Worm (Caenorhabditis elegans): ENCODE measurements around the gene his-32.

The his-32 gene

ce11 chrIV:8360817-8361216, 26.7 kb downstream of the his-32 start, which contains the start of gene sqv-1:
sqv-1 (plus strand) TSS chrIV:8361117.
- no peak for TF ChIP-seq mxl-3 (GFP tag; optimal IDR thresholded peaks at IDR 0.05)
- no peak for TF ChIP-seq mes-2 (tag; optimal IDR thresholded peaks at IDR 0.05; ENCODE audit: poor library complexity, severe bottlenecking)
- TF ChIP-seq daf-16 (GFP tag; optimal IDR thresholded peaks at IDR 0.05), result no peak
- TF ChIP-seq daf-16 (tag; optimal IDR thresholded peaks at IDR 0.05), result peak; percentile 33

- TF ChIP-seq nhr-76 (tag; optimal IDR thresholded peaks at IDR 0.05), result no peak
- TF ChIP-seq ZK546.5 (tag; optimal IDR thresholded peaks at IDR 0.05), result no peak
- TF ChIP-seq mes-2 (tag; optimal IDR thresholded peaks at IDR 0.05; ENCODE audit: poor library complexity, severe bottlenecking), result no peak
- TF ChIP-seq unc-62 (GFP tag; optimal IDR thresholded peaks at IDR 0.05 in 1 of 2), result no peak
- TF ChIP-seq unc-62 (tag; optimal IDR thresholded peaks at IDR 0.05), result no peak
- TF ChIP-seq pha-4 (GFP tag; IDR thresholded peaks at IDR 0.05), result no peak
- TF ChIP-seq pha-4 (tag; optimal IDR thresholded peaks at IDR 0.05), result no peak
- TF ChIP-seq nhr-111 (GFP tag; optimal IDR thresholded peaks at IDR 0.05), result no peak
- TF ChIP-seq mxl-3 (GFP tag; optimal IDR thresholded peaks at IDR 0.05), result no peak
- no peak for TF ChIP-seq nhr-48 (tag; optimal IDR thresholded peaks at IDR 0.05)
- TF ChIP-seq unc-130 (GFP tag; optimal IDR thresholded peaks at IDR 0.05), result no peak
- no peak for TF ChIP-seq egl-27 (tag; optimal IDR thresholded peaks at IDR 0.05)
- TF ChIP-seq dve-1 (tag; optimal IDR thresholded peaks at IDR 0.05; ENCODE audit: insufficient read depth), result no peak
- TF ChIP-seq tag-97 (GFP tag; IDR thresholded peaks at IDR 0.05), result no peak
- TF ChIP-seq Y5F2A.4 (GFP tag; optimal IDR thresholded peaks at IDR 0.05), result no peak
- no peak for TF ChIP-seq arid-1 (GFP tag; conservative IDR thresholded peaks at IDR 0.05)
- TF ChIP-seq daf-19 (GFP tag; conservative IDR thresholded peaks at IDR 0.05), result no peak
- TF ChIP-seq nhr-41 (GFP tag; IDR thresholded peaks at IDR 0.05), result no peak
Observed at ce11 chrIV:8363163-8363562, 29.1 kb downstream of the his-32 start, which contains the start of gene D2096.12. D2096.12 (plus strand) TSS chrIV:8363463.

- TF ChIP-seq sdz-12 (GFP tag; optimal IDR thresholded peaks at IDR 0.05), result no peak
- TF ChIP-seq R02D3.7 (tag; optimal IDR thresholded peaks at IDR 0.05), result no peak
- TF ChIP-seq Y105C5A.15 (GFP tag; IDR thresholded peaks at IDR 0.05), result no peak
- no peak for TF ChIP-seq nhr-25 (tag; optimal IDR thresholded peaks at IDR 0.05; ENCODE audit: borderline replicate concordance, insufficient read depth)
- TF ChIP-seq nhr-237 (tag; optimal IDR thresholded peaks at IDR 0.05), result no peak
- peak; percentile 79 for TF ChIP-seq dmd-6 (GFP tag; IDR thresholded peaks at IDR 0.05)
- TF ChIP-seq lin-15B (tag; optimal IDR thresholded peaks at IDR 0.05), result no peak
- peak; percentile 34 for TF ChIP-seq pqm-1 (tag; optimal IDR thresholded peaks at IDR 0.05)
- TF ChIP-seq dve-1 (tag; optimal IDR thresholded peaks at IDR 0.05; ENCODE audit: insufficient read depth), result peak; percentile 42
- no peak for TF ChIP-seq ZK546.5 (tag; optimal IDR thresholded peaks at IDR 0.05)
- no peak for TF ChIP-seq lsy-2 (tag; optimal IDR thresholded peaks at IDR 0.05)
- TF ChIP-seq ceh-32 (tag; optimal IDR thresholded peaks at IDR 0.05; ENCODE audit: poor library complexity), result no peak
- TF ChIP-seq madf-5 (GFP tag; IDR thresholded peaks at IDR 0.05), result no peak
- TF ChIP-seq ZK337.2 (GFP tag; IDR thresholded peaks at IDR 0.05), result no peak
- peak; percentile 13 for TF ChIP-seq mxl-3 (GFP tag; optimal IDR thresholded peaks at IDR 0.05)
- no peak for TF ChIP-seq daf-16 (GFP tag; optimal IDR thresholded peaks at IDR 0.05)
- TF ChIP-seq daf-16 (tag; optimal IDR thresholded peaks at IDR 0.05), result peak; percentile 46
- TF ChIP-seq hlh-30 (tag; optimal IDR thresholded peaks at IDR 0.05; ENCODE audit: insufficient read depth), result peak; percentile 41
- TF ChIP-seq lim-7 (GFP tag; IDR thresholded peaks at IDR 0.05), result no peak
- TF ChIP-seq nhr-28 (tag; optimal IDR thresholded peaks at IDR 0.05), result peak; percentile 47
- TF ChIP-seq hlh-11 (tag; optimal IDR thresholded peaks at IDR 0.05), result peak; percentile 39
- no peak for TF ChIP-seq madf-9 (GFP tag; conservative IDR thresholded peaks at IDR 0.05)
- no peak for TF ChIP-seq ama-1 (optimal IDR thresholded peaks at IDR 0.05)
- no peak for TF ChIP-seq dmd-8 (GFP tag; IDR thresholded peaks at IDR 0.05)
- TF ChIP-seq mdl-1 (tag; optimal IDR thresholded peaks at IDR 0.05), result peak in 1 of 2 experiments; percentile 53
Observed at ce11 chrIV:8366295-8366694, 32.2 kb downstream of the his-32 start, which contains the start of gene aagr-1. aagr-1 (plus strand) TSS chrIV:8366521.
